Fruit fly (Drosophila melanogaster): ENCODE data around the gene drn.

The drn gene

dm6 chr3R:9340425-9341188, 591 bp downstream of the drn start:
- TF ChIP-seq ey (GFP tag; optimal IDR thresholded peaks at IDR 0.05) = peak; percentile 57
- no peak for TF ChIP-seq Abd-B (GFP tag; optimal IDR thresholded peaks at IDR 0.05)
- no peak for TF ChIP-seq Jra (GFP tag; optimal IDR thresholded peaks at IDR 0.05)
- TF ChIP-seq dmrt93B (GFP tag; optimal IDR thresholded peaks at IDR 0.05) = peak; percentile 85
- TF ChIP-seq psq (GFP tag; optimal IDR thresholded peaks at IDR 0.05) = peak; percentile 78
- no peak for TF ChIP-seq Hr78 (GFP tag; optimal IDR thresholded peaks at IDR 0.05)
- peak; percentile 35 for TF ChIP-seq Mio (GFP tag; optimal IDR thresholded peaks at IDR 0.05)
- peak; percentile 18 for TF ChIP-seq tai (GFP tag; optimal IDR thresholded peaks at IDR 0.05)
- no peak for TF ChIP-seq GATAd (GFP tag; optimal IDR thresholded peaks at IDR 0.05)
- peak; percentile 91 for TF ChIP-seq Sp1 (GFP tag; optimal IDR thresholded peaks at IDR 0.05)
- no peak for TF ChIP-seq Rel (GFP tag; optimal IDR thresholded peaks at IDR 0.05)
- TF ChIP-seq Rel (tag; optimal IDR thresholded peaks at IDR 0.05) = peak; percentile 66
- TF ChIP-seq Hnf4 (GFP tag; optimal IDR thresholded peaks at IDR 0.05) = peak; percentile 60
- peak; percentile 91 for TF ChIP-seq HLH106 (tag; optimal IDR thresholded peaks at IDR 0.05)
- peak; percentile 85 for TF ChIP-seq OdsH (GFP tag; optimal IDR thresholded peaks at IDR 0.05)
- no peak for TF ChIP-seq sage (GFP tag; optimal IDR thresholded peaks at IDR 0.05)
- peak; percentile 87 for TF ChIP-seq rgr (GFP tag; optimal IDR thresholded peaks at IDR 0.05)
- TF ChIP-seq Hr83 (GFP tag; optimal IDR thresholded peaks at IDR 0.05; ENCODE audit: poor library complexity, severe bottlenecking) = no peak
- TF ChIP-seq Vsx2 (GFP tag; optimal IDR thresholded peaks at IDR 0.05; ENCODE audit: partially characterized antibody) = no peak
- no peak for TF ChIP-seq dl (GFP tag; optimal IDR thresholded peaks at IDR 0.05; ENCODE audit: insufficient read depth in 1 of 2, partially characterized antibody in 2 of 2)
- TF ChIP-seq CrebA (GFP tag; optimal IDR thresholded peaks at IDR 0.05; ENCODE audit: borderline replicate concordance) = peak; percentile 45
- TF ChIP-seq pan (optimal IDR thresholded peaks at IDR 0.05) = peak; percentile 31
- TF ChIP-seq woc (GFP tag; optimal IDR thresholded peaks at IDR 0.05) = peak; percentile 47
- TF ChIP-seq Myc (optimal IDR thresholded peaks at IDR 0.05) = no peak
- no peak for TF ChIP-seq jim (GFP tag; optimal IDR thresholded peaks at IDR 0.05)
- no peak for TF ChIP-seq CG32264 (GFP tag; optimal IDR thresholded peaks at IDR 0.05)
- no peak for TF ChIP-seq N (GFP tag; optimal IDR thresholded peaks at IDR 0.05)
- TF ChIP-seq brk (GFP tag; optimal IDR thresholded peaks at IDR 0.05) = no peak
- TF ChIP-seq fru (GFP tag; optimal IDR thresholded peaks at IDR 0.05) = peak; percentile 79
- no peak for TF ChIP-seq lola (GFP tag; optimal IDR thresholded peaks at IDR 0.05)
- no peak for TF ChIP-seq usp (GFP tag; optimal IDR thresholded peaks at IDR 0.05)
- peak; percentile 71 for TF ChIP-seq br (GFP tag; optimal IDR thresholded peaks at IDR 0.05)
- TF ChIP-seq CG9705 (GFP tag; optimal IDR thresholded peaks at IDR 0.05) = peak; percentile 75
- peak; percentile 73 for TF ChIP-seq sv (GFP tag; optimal IDR thresholded peaks at IDR 0.05)
- no peak for TF ChIP-seq dsf (GFP tag; optimal IDR thresholded peaks at IDR 0.05; ENCODE audit: borderline replicate concordance)
- peak; percentile 35 to 89 for TF ChIP-seq foxo (GFP tag; optimal IDR thresholded peaks at IDR 0.05)
- TF ChIP-seq Dfd (GFP tag; optimal IDR thresholded peaks at IDR 0.05) = no peak
- peak; percentile 71 for TF ChIP-seq h (GFP tag; optimal IDR thresholded peaks at IDR 0.05)
- no peak for TF ChIP-seq Dif (GFP tag; optimal IDR thresholded peaks at IDR 0.05; ENCODE audit: partially characterized antibody)

DNA sequence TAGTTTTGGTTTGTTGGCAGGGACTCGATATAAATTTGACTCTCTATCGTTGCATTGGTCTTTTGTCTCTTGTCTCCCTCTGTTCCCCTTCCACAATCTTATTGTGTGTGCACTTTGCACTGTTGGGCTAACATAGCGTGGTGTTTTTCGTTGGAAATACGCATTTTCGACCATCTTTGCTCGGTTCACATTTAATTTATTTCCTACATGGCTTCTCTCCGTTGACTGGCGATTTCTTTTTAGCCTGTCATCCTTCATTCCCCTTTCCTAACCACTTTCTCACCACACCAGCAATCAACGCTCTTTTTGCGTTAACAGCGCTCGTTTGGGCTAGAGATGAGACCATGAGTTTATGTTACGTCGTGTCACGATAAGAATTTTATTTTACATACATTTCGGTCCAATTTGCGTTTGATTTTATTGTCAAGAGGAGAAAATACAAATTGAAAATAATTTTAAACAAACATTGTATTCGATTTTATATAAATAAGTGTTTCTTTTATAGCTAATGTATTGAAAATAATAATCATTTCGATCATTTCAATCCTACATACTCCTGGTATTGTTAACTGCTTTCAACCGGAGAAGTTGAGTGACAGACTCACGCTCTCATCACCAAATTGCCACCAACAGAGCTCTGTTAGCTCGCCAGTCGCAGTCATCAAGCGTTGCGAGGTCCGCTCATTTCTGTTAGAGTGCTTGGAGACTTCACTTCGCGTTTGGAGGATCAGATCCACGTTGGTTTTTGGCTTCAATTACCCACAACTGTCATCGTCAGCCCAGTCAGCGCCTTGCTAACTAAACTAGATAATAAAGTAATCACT, 1.4 kb downstream of the drn start:
- no peak for TF ChIP-seq Dfd (GFP tag; optimal IDR thresholded peaks at IDR 0.05)
- TF ChIP-seq dmrt93B (GFP tag; optimal IDR thresholded peaks at IDR 0.05) = peak; percentile 69
- TF ChIP-seq CG32264 (GFP tag; optimal IDR thresholded peaks at IDR 0.05) = peak; percentile 79
- peak; percentile 59 for TF ChIP-seq Mio (GFP tag; optimal IDR thresholded peaks at IDR 0.05)
- peak; percentile 83 for TF ChIP-seq psq (GFP tag; optimal IDR thresholded peaks at IDR 0.05)
- peak; percentile 88 for TF ChIP-seq OdsH (GFP tag; optimal IDR thresholded peaks at IDR 0.05)
- no peak for TF ChIP-seq Abd-B (GFP tag; optimal IDR thresholded peaks at IDR 0.05)
- TF ChIP-seq Vsx2 (GFP tag; optimal IDR thresholded peaks at IDR 0.05; ENCODE audit: partially characterized antibody) = peak; percentile 14
- TF ChIP-seq br (GFP tag; optimal IDR thresholded peaks at IDR 0.05) = peak; percentile 88
- TF ChIP-seq fru (GFP tag; optimal IDR thresholded peaks at IDR 0.05) = peak; percentile 88
- peak; percentile 13 to 85 for TF ChIP-seq foxo (GFP tag; optimal IDR thresholded peaks at IDR 0.05)
- peak; percentile 54 for TF ChIP-seq Hr83 (GFP tag; optimal IDR thresholded peaks at IDR 0.05; ENCODE audit: poor library complexity, severe bottlenecking)
- TF ChIP-seq CrebA (GFP tag; optimal IDR thresholded peaks at IDR 0.05; ENCODE audit: borderline replicate concordance) = peak; percentile 89
- peak; percentile 84 for TF ChIP-seq ey (GFP tag; optimal IDR thresholded peaks at IDR 0.05)
- no peak for TF ChIP-seq N (GFP tag; optimal IDR thresholded peaks at IDR 0.05)
- no peak for TF ChIP-seq lola (GFP tag; optimal IDR thresholded peaks at IDR 0.05)
- TF ChIP-seq dsf (GFP tag; optimal IDR thresholded peaks at IDR 0.05; ENCODE audit: borderline replicate concordance) = peak; percentile 43
- TF ChIP-seq Hnf4 (GFP tag; optimal IDR thresholded peaks at IDR 0.05) = peak; percentile 71
- TF ChIP-seq woc (GFP tag; optimal IDR thresholded peaks at IDR 0.05) = peak; percentile 94
- peak; percentile 80 for TF ChIP-seq brk (GFP tag; optimal IDR thresholded peaks at IDR 0.05)
- peak; percentile 83 for TF ChIP-seq CG9705 (GFP tag; optimal IDR thresholded peaks at IDR 0.05)
- TF ChIP-seq rgr (GFP tag; optimal IDR thresholded peaks at IDR 0.05) = peak; percentile 89
- peak in 1 of 2 experiments; percentile 26 for TF ChIP-seq dl (GFP tag; optimal IDR thresholded peaks at IDR 0.05; ENCODE audit: insufficient read depth in 1 of 2, partially characterized antibody in 2 of 2)
- peak; percentile 89 for TF ChIP-seq HLH106 (tag; optimal IDR thresholded peaks at IDR 0.05)
- peak; percentile 71 for TF ChIP-seq tai (GFP tag; optimal IDR thresholded peaks at IDR 0.05)
- TF ChIP-seq sv (GFP tag; optimal IDR thresholded peaks at IDR 0.05) = peak; percentile 74
- TF ChIP-seq h (GFP tag; optimal IDR thresholded peaks at IDR 0.05) = peak; percentile 90
- TF ChIP-seq jim (GFP tag; optimal IDR thresholded peaks at IDR 0.05) = peak; percentile 42
- no peak for TF ChIP-seq Myc (optimal IDR thresholded peaks at IDR 0.05)
- TF ChIP-seq sage (GFP tag; optimal IDR thresholded peaks at IDR 0.05) = peak; percentile 86
- peak; percentile 82 for TF ChIP-seq Rel (GFP tag; optimal IDR thresholded peaks at IDR 0.05)
- TF ChIP-seq Rel (tag; optimal IDR thresholded peaks at IDR 0.05) = peak; percentile 77
- TF ChIP-seq Jra (GFP tag; optimal IDR thresholded peaks at IDR 0.05) = peak; percentile 78
- peak; percentile 94 for TF ChIP-seq Sp1 (GFP tag; optimal IDR thresholded peaks at IDR 0.05)
- no peak for TF ChIP-seq pan (optimal IDR thresholded peaks at IDR 0.05)
- TF ChIP-seq Dif (GFP tag; optimal IDR thresholded peaks at IDR 0.05; ENCODE audit: partially characterized antibody) = peak; percentile 87

Measured in whole organism, wandering third instar larva.